Fruit fly (Drosophila melanogaster) whole organism: ENCODE results near the gene 5PtaseI.

ENCODE experiments used
- CG8478 ChIP-seq: fragments of >200 bp; optimal IDR thresholded peaks from 2 replicates; lab custom pipeline; 2018; ENCODE audit warnings: inconsistent platforms
- Dll ChIP-seq: fragments of >200 bp; optimal IDR thresholded peaks from 2 replicates; lab custom pipeline; 2017
- EcR ChIP-seq, 2 experiments: fragments of >200 bp; optimal IDR thresholded peaks; 2 replicates each; lab custom pipeline; 2017; ENCODE audit warnings: missing biosample characterization in 2 of 2, missing genetic modification characterization in 2 of 2, missing genetic modification reagents in 2 of 2
- pan ChIP-seq: fragments of >200 bp; optimal IDR thresholded peaks from 2 replicates; lab custom pipeline; 2017
- psq ChIP-seq: fragments of >200 bp; optimal IDR thresholded peaks from 2 replicates; lab custom pipeline; 2017
- usp ChIP-seq: fragments of >200 bp; optimal IDR thresholded peaks from 2 replicates; lab custom pipeline; 2017; ENCODE audit warnings: missing biosample characterization, missing genetic modification characterization, mixed read lengths

Gene 5PtaseI

DNA sequence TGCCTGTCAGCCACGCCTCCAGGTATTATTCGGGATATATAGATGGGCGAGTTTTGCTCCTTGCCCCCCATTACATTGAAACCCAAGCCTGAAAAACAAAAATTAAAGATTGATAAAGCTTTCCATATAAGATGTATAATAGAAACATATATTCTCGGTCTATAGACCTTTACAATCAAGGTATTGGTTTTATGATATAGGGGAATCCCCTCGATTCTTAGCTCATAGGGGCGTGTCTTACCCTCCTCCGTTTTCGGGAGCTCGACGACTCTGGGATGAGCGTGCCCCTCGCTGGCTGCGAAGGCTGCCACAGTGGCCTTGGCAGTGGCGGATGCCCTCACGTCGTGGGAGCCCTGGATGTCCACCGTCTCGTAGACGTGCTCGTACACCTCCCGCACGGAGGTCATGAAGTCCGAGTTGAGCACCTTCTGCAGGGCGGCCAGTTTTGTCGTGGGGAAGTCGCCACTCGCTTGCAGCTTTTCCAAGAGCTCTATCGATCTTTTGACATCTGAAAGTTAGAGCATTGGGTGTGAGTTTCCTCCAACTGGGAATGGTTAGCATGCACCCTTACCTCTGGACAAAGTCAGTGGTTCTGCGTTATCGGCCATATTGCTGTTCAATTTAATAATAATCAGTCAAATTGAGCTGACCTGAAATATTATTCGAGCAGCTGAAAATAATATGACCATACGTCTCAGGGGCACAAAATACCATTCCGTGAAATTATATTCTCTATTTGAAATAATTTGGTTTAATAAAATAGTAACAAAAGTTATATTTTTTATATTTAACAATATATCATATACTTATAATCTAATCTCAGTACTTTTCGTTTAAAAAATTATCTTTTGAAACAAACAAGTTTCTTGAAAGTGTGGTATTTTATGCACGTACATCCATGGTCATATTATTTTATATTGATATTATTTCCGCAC lies 20.2 kb upstream of the 5PtaseI start, which contains the start of the genes veli and PQBP1:
TSS of gene veli (minus strand) at position 685 of the 935 bp plus-strand sequence.
TSS of gene PQBP1 (plus strand) at position 885 of the 935 bp plus-strand sequence.
- TF ChIP-seq Dll (lab: Kevin White, UChicago) (no peak), usp (GFP tag; lab: Kevin White, UChicago) (no peak), CG8478 (lab: Kevin White, UChicago) (no peak), EcR (GFP tag; optimal IDR thresholded peaks at IDR 0.05; lab: Kevin White, UChicago) (no peak), psq (lab: Kevin White, UChicago) (no peak), pan (lab: Kevin White, UChicago) (no peak)

dm6 chr3R:25060462-25060861 lies 15.5 kb upstream of the 5PtaseI start:
- TF ChIP-seq psq (lab: Kevin White, UChicago) (no peak), Dll (lab: Kevin White, UChicago) (no peak), EcR (GFP tag; optimal IDR thresholded peaks at IDR 0.05; lab: Kevin White, UChicago) (no peak), usp (GFP tag; lab: Kevin White, UChicago) (no peak), CG8478 (lab: Kevin White, UChicago) (no peak), pan (lab: Kevin White, UChicago) (no peak)

DNA sequence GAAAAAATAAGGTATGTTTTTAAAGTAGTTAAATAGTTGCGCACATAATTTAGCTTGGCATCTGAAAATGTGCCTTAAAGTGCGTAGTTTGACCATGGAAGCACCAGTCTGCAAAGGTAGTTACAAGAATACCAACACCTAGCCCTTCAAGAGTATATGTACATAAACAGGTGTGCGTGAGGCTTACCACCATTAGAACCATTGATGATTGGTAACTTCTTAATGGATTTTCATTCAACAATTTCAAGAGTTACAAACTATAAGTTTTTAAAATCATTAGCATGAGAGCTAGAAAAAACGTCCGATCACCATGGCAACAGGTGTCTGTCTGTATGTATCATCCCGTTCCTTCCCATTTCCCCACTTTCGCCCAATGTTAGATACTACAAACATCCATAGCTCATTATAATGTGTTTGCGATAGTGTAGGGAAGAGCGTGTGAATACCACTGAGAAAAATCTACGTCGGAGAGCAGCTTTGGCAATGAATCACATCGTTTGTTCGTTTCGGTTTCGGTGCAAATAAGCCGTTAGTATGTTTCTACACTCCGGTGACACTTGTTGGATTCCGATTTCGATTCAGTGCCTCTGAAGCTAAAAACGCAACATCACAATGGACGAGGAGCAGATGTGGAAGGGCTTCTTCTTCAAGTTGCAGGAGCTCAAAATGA lies 11.7 kb upstream of the 5PtaseI start:
- TF ChIP-seq psq (lab: Kevin White, UChicago) = no peak
- TF ChIP-seq EcR (GFP tag; optimal IDR thresholded peaks at IDR 0.05; lab: Kevin White, UChicago) = no peak
- TF ChIP-seq usp (GFP tag; lab: Kevin White, UChicago) = no peak
- TF ChIP-seq CG8478 (lab: Kevin White, UChicago) = no peak
- TF ChIP-seq Dll (lab: Kevin White, UChicago) = no peak
- TF ChIP-seq pan (lab: Kevin White, UChicago) = no peak

dm6 chr3R:25056016-25056415 lies 11.1 kb upstream of the 5PtaseI start, which contains the start of the genes CG31111 and stac:
Gene CG31111 (minus strand): TSS chr3R:25056177.
Gene stac (plus strand): TSS chr3R:25056286.
- TF ChIP-seq pan (lab: Kevin White, UChicago) (no peak), Dll (lab: Kevin White, UChicago) (no peak), CG8478 (lab: Kevin White, UChicago) (no peak), EcR (GFP tag; optimal IDR thresholded peaks at IDR 0.05; lab: Kevin White, UChicago) (no peak), psq (lab: Kevin White, UChicago) (no peak), usp (GFP tag; lab: Kevin White, UChicago) (no peak)

dm6 chr3R:25054451-25055188 lies 9.7 kb upstream of the 5PtaseI start, which contains the start of gene CG31109:
Gene CG31109 (minus strand): TSS chr3R:25054653.
- TF ChIP-seq Dll (lab: Kevin White, UChicago) (no peak), EcR (GFP tag; optimal IDR thresholded peaks at IDR 0.05; lab: Kevin White, UChicago) (no peak), psq (lab: Kevin White, UChicago) (no peak), usp (GFP tag; lab: Kevin White, UChicago) (no peak), CG8478 (lab: Kevin White, UChicago) (no peak), pan (lab: Kevin White, UChicago) (no peak)

dm6 chr3R:25051441-25052097 lies 6.6 kb upstream of the 5PtaseI start:
- TF ChIP-seq CG8478 (lab: Kevin White, UChicago) (no peak), pan (lab: Kevin White, UChicago) (no peak), EcR (GFP tag; optimal IDR thresholded peaks at IDR 0.05; lab: Kevin White, UChicago) (no peak), psq (lab: Kevin White, UChicago) (no peak)

dm6 chr3R:25050649-25051048 lies 5.7 kb upstream of the 5PtaseI start:
- TF ChIP-seq CG8478 (lab: Kevin White, UChicago) = no peak
- TF ChIP-seq psq (lab: Kevin White, UChicago) = no peak
- no peak for TF ChIP-seq Dll (lab: Kevin White, UChicago)

dm6 chr3R:25049742-25050517 lies 5.0 kb upstream of the 5PtaseI start:
- TF ChIP-seq pan (lab: Kevin White, UChicago) = no peak
- no peak for TF ChIP-seq Dll (lab: Kevin White, UChicago)
- no peak for TF ChIP-seq CG8478 (lab: Kevin White, UChicago)
- no peak for TF ChIP-seq EcR (GFP tag; optimal IDR thresholded peaks at IDR 0.05; lab: Kevin White, UChicago)
- no peak for TF ChIP-seq psq (lab: Kevin White, UChicago)
- no peak for TF ChIP-seq usp (GFP tag; lab: Kevin White, UChicago)

dm6 chr3R:25049383-25049741 lies 4.4 kb upstream of the 5PtaseI start, which contains the start of gene CG11791:
Gene CG11791 (plus strand): TSS chr3R:25049616.
- TF ChIP-seq psq (lab: Kevin White, UChicago) (no peak), Dll (lab: Kevin White, UChicago) (no peak), EcR (GFP tag; optimal IDR thresholded peaks at IDR 0.05; lab: Kevin White, UChicago) (no peak), CG8478 (lab: Kevin White, UChicago) (no peak), pan (lab: Kevin White, UChicago) (no peak), usp (GFP tag; lab: Kevin White, UChicago) (no peak)
